Worm (Caenorhabditis elegans) whole organism, L4 larva: ENCODE data around the gene sre-54.
"Not testable (repeated sequence)": the region's sequence is repeated elsewhere in the genome, so short reads cannot be mapped to it uniquely, and the experiment has no call there.

Experiments used
- F49E8.2 ChIP-seq: sonication (generic microtip); optimal IDR thresholded peaks from 2 replicates; lab custom pipeline; 2016; ENCODE audit warnings: missing compliant biosample characterization, mild to moderate bottlenecking, missing genetic modification characterization, borderline replicate concordance
- Y105C5A.15 ChIP-seq: fragments of 200-800 bp; sonication (Bioruptor generic); IDR thresholded peaks from 2 replicates; pipeline ENCODE4 v1.3.6; 2022; ENCODE audit warnings: missing genetic modification characterization, missing compliant biosample characterization
- ZK546.5 ChIP-seq, 2 experiments: sonication (generic microtip); optimal IDR thresholded peaks; 2 replicates each; lab custom pipeline; 2017; ENCODE audit warnings: missing biosample characterization in 2 of 2, missing genetic modification characterization in 2 of 2
- aha-1 ChIP-seq: fragments of 150-350 bp; peaks from one replicate; lab custom pipeline; 2014; ENCODE audit warnings: missing biosample characterization, missing genetic modification characterization
- ama-1 ChIP-seq: fragments of 150-350 bp; optimal IDR thresholded peaks from 2 replicates; lab custom pipeline; 2014; ENCODE audit warnings: inconsistent platforms, mixed read lengths
- ceh-20 ChIP-seq: fragments of 200-800 bp; sonication (Bioruptor generic); IDR thresholded peaks from 2 replicates; pipeline ENCODE4 v1.3.6; 2022; ENCODE audit warnings: missing genetic modification reagents, missing genetic modification characterization, missing compliant biosample characterization
- ceh-28 ChIP-seq: fragments of 150-350 bp; optimal IDR thresholded peaks from 2 replicates; lab custom pipeline; 2014; ENCODE audit warnings: missing biosample characterization, missing genetic modification reagents, missing genetic modification characterization
- ceh-62 ChIP-seq: sonication (generic microtip); optimal IDR thresholded peaks from 2 replicates; lab custom pipeline; 2017; ENCODE audit warnings: missing biosample characterization, missing genetic modification characterization
- daf-16 ChIP-seq, 3 experiments: sonication (generic microtip); optimal IDR thresholded peaks; 2 replicates each; lab custom pipeline; 2016 to 2017; ENCODE audit warnings: missing genetic modification characterization in 3 of 3, missing genetic modification reagents in 3 of 3, mild to moderate bottlenecking in 2 of 3, missing compliant biosample characterization in 2 of 3, missing biosample characterization in 1 of 3, moderate library complexity in 1 of 3
- daf-8 ChIP-seq: fragments of 200-800 bp; sonication (Bioruptor generic); IDR thresholded peaks from 2 replicates; pipeline ENCODE4 v1.3.6; 2022; ENCODE audit warnings: missing genetic modification characterization, missing compliant biosample characterization
- dmd-6 ChIP-seq: fragments of 200-800 bp; sonication (Bioruptor generic); IDR thresholded peaks from 2 replicates; pipeline ENCODE4 v1.3.6; 2022; ENCODE audit warnings: missing genetic modification reagents, missing genetic modification characterization, missing compliant biosample characterization
- fkh-10 ChIP-seq: fragments of 150-350 bp; optimal IDR thresholded peaks from 2 replicates; lab custom pipeline; 2014; ENCODE audit warnings: missing biosample characterization, missing genetic modification reagents, missing genetic modification characterization
- hlh-11 ChIP-seq: fragments of 200-800 bp; sonication (Bioruptor generic); optimal IDR thresholded peaks from 2 replicates; lab custom pipeline; 2018; ENCODE audit warnings: mild to moderate bottlenecking, missing genetic modification characterization, missing compliant biosample characterization
- hmg-1.1 ChIP-seq: fragments of 200-800 bp; sonication (Bioruptor generic); IDR thresholded peaks from 2 replicates; pipeline ENCODE4 v1.3.6; 2022; ENCODE audit warnings: missing genetic modification reagents, missing genetic modification characterization, missing compliant biosample characterization
- lim-7 ChIP-seq: fragments of 200-800 bp; sonication (Bioruptor generic); IDR thresholded peaks from 2 replicates; pipeline ENCODE4 v1.3.6; 2022; ENCODE audit warnings: missing genetic modification characterization, missing compliant biosample characterization
- lin-1 ChIP-seq: fragments of 200-800 bp; sonication (Bioruptor generic); IDR thresholded peaks from 2 replicates; pipeline ENCODE4 v1.3.6; 2022; ENCODE audit warnings: missing genetic modification reagents, missing genetic modification characterization, missing compliant biosample characterization
- lin-15B ChIP-seq: fragments of 150-350 bp; sonication (generic microtip); optimal IDR thresholded peaks from 3 replicates; lab custom pipeline; 2014; ENCODE audit warnings: missing biosample characterization, missing genetic modification characterization
- lin-39 ChIP-seq: fragments of 150-350 bp; optimal IDR thresholded peaks from 2 replicates; lab custom pipeline; 2014; ENCODE audit warnings: missing biosample characterization, missing genetic modification reagents, missing genetic modification characterization
- lsy-2 ChIP-seq, 2 experiments: fragments of 150-350 bp in 1 of 2; sonication (generic microtip) in 1 of 2; optimal IDR thresholded peaks; 2 replicates each; lab custom pipeline; 2014 to 2017; ENCODE audit warnings: missing biosample characterization in 2 of 2, missing genetic modification characterization in 2 of 2
- mdl-1 ChIP-seq, 2 experiments: fragments of 150-350 bp in 1 of 2; sonication (generic microtip) in 1 of 2; optimal IDR thresholded peaks; 2 replicates each; lab custom pipeline; 2014 to 2017; ENCODE audit warnings: missing biosample characterization in 2 of 2, missing genetic modification characterization in 2 of 2
- nhr-111 ChIP-seq: fragments of 200-800 bp; sonication (Bioruptor generic); optimal IDR thresholded peaks from 2 replicates; lab custom pipeline; 2018; ENCODE audit warnings: mild to moderate bottlenecking, missing genetic modification characterization, missing compliant biosample characterization
- nhr-25 ChIP-seq: sonication (generic microtip); optimal IDR thresholded peaks from 2 replicates; lab custom pipeline; 2017; ENCODE audit warnings: missing genetic modification characterization, mild to moderate bottlenecking, missing compliant biosample characterization, antibody characterized with exemption, moderate library complexity, borderline replicate concordance; ENCODE audit not compliant: insufficient read depth
- nhr-76 ChIP-seq: fragments of 150-350 bp; optimal IDR thresholded peaks from 2 replicates; lab custom pipeline; 2014; ENCODE audit warnings: missing biosample characterization, missing genetic modification characterization
- pha-4 ChIP-seq, 2 experiments: fragments of 150-350 bp in 1 of 2; fragments of 200-800 bp in 1 of 2; sonication (Bioruptor generic) in 1 of 2; IDR thresholded peaks in 1 of 2; optimal IDR thresholded peaks in 1 of 2; 2 replicates each; pipeline versions ENCODE4 v1.3.6 to Lab custom; 2014 to 2022; ENCODE audit warnings: missing genetic modification characterization in 2 of 2, missing genetic modification reagents in 2 of 2, missing biosample characterization in 1 of 2, missing compliant biosample characterization in 1 of 2
- skn-1 ChIP-seq: fragments of 150-350 bp; optimal IDR thresholded peaks from 2 replicates; lab custom pipeline; 2014; ENCODE audit warnings: missing biosample characterization, missing genetic modification characterization
- snpc-1.2 ChIP-seq: fragments of 200-800 bp; sonication (Bioruptor generic); IDR thresholded peaks from 2 replicates; pipeline ENCODE4 v1.3.6; 2022; ENCODE audit warnings: missing genetic modification reagents, missing genetic modification characterization, missing compliant biosample characterization
- spr-1 ChIP-seq: sonication (generic microtip); optimal IDR thresholded peaks from 2 replicates; lab custom pipeline; 2016; ENCODE audit warnings: mild to moderate bottlenecking, missing genetic modification characterization, missing compliant biosample characterization
- unc-39 ChIP-seq: sonication (generic microtip); optimal IDR thresholded peaks from 2 replicates; lab custom pipeline; 2017; ENCODE audit warnings: missing biosample characterization, missing genetic modification characterization
- unc-62 ChIP-seq, 3 experiments: fragments of 150-350 bp in 1 of 3; sonication (generic microtip); optimal IDR thresholded peaks in 2 of 3; peaks in 1 of 3; 1 replicate in 1 of 3; 2 replicates in 2 of 3; lab custom pipeline; 2014 to 2017; ENCODE audit warnings: missing biosample characterization in 3 of 3, missing genetic modification characterization in 3 of 3, missing genetic modification reagents in 3 of 3, missing genotype in 1 of 3
- zip-11 ChIP-seq: fragments of 200-800 bp; sonication (Bioruptor generic); IDR thresholded peaks from 2 replicates; pipeline ENCODE4 v1.3.6; 2022; ENCODE audit warnings: missing genetic modification characterization, missing compliant biosample characterization

sre-54 gene

ce11 chrII:12301233-12301632, 31.5 kb upstream of the sre-54 start:
- TF ChIP-seq aha-1 (tag; lab: Kevin White, UChicago) (peak; percentile 42), dmd-6 (GFP tag; lab: Robert Waterston, UW) (no peak), ceh-28 (tag; lab: Kevin White, UChicago) (peak; percentile 96)

- TF ChIP-seq lin-39: no peak
- TF ChIP-seq spr-1 (tag; lab: Kevin White, UChicago): no peak
- TF ChIP-seq hlh-11 (tag; lab: Kevin White, UChicago): no peak
Observed at ce11 chrII:12302354-12302753, 30.4 kb upstream of the sre-54 start, which contains the start of gene C50E10.1. TSS of gene C50E10.1 (minus strand) at chrII:12302454.

DNA sequence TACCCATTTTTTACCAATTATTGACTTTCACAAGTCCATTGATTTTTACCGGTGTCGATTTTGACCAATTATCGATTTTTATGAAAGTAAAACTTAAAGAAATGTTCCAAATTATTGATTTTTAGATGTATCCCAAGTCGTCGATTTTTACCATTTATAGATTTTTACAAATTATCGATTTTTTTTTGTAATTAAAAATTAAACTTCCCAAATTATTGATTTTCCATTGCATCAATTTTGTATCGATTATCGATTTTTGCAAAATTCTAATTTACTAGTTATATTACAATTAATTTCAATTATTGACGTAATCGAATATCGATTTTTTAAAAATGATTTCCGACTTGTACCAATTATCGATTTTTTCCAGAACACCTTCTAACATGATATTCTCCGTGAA, 29.6 kb upstream of the sre-54 start, which contains the start of gene sre-50:
sre-50 (plus strand) TSS at position 384 of the 400 bp plus-strand sequence.
- TF ChIP-seq lin-15B (tag; lab: Kevin White, UChicago) (no peak), ceh-28 (tag; lab: Kevin White, UChicago) (peak; percentile 96)

DNA sequence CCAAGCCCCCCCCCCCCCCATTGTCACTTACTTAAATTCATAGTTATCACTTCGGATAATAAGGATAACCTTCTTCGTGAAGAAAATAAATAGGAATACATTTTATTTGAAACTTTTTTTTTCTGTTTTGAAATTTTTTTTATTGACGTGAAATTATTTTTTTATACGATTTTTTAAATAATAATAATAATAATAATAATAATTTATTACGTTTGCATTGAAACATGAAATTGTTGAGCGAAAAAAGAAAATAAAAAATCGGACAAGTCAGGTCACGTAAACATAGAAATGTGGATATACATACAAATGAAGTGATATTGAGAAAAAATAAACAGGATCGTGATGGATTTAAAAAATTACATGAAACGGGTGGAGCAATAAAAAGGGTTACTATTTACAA, 23.1 kb upstream of the sre-54 start, which contains the start of gene C50E10.2:
C50E10.2 (minus strand) TSS at position 101 of the 400 bp plus-strand sequence.
- TF ChIP-seq lsy-2 (tag; optimal IDR thresholded peaks at IDR 0.05; lab: Kevin White, UChicago) (no peak), hlh-11 (tag; lab: Kevin White, UChicago) (no peak), nhr-76 (no peak), Y105C5A.15 (GFP tag; lab: Robert Waterston, UW) (no peak), nhr-111 (GFP tag; lab: Kevin White, UChicago) (no peak), ZK546.5 (tag; optimal IDR thresholded peaks at IDR 0.05; lab: Kevin White, UChicago) (no peak), nhr-25 (tag; lab: Kevin White, UChicago) (no peak), daf-8 (GFP tag; lab: Robert Waterston, UW) (no peak), pha-4 (GFP tag; IDR thresholded peaks at IDR 0.05; lab: Robert Waterston, UW) (no peak), pha-4 (tag; optimal IDR thresholded peaks at IDR 0.05; lab: Kevin White, UChicago) (no peak), hmg-1.1 (GFP tag; lab: Robert Waterston, UW) (no peak), ceh-20 (GFP tag; lab: Robert Waterston, UW) (no peak), lin-1 (no peak)

ce11 chrII:12311560-12311959, 21.2 kb upstream of the sre-54 start, which contains the start of gene sre-51:
TSS of gene sre-51 (plus strand) at chrII:12311860.
- TF ChIP-seq skn-1 (tag; lab: Kevin White, UChicago) (no peak), lsy-2 (tag; optimal IDR thresholded peaks at IDR 0.05; lab: Kevin White, UChicago) (no peak), ceh-62 (no peak), hlh-11 (tag; lab: Kevin White, UChicago) (no peak), unc-62 (GFP tag; optimal IDR thresholded peaks at IDR 0.05 in 1 of 2; lab: Kevin White, UChicago) (no peak), unc-62 (tag; optimal IDR thresholded peaks at IDR 0.05; lab: Kevin White, UChicago) (no peak), zip-11 (GFP tag; lab: Robert Waterston, UW) (no peak), dmd-6 (GFP tag; lab: Robert Waterston, UW) (no peak), F49E8.2 (tag; lab: Kevin White, UChicago) (no peak), fkh-10 (GFP tag; lab: Kevin White, UChicago) (no peak), nhr-76 (no peak), mdl-1 (tag; optimal IDR thresholded peaks at IDR 0.05; lab: Kevin White, UChicago) (no peak), snpc-1.2 (GFP tag; lab: Robert Waterston, UW) (no peak), lim-7 (GFP tag; lab: Robert Waterston, UW) (no peak)

DNA sequence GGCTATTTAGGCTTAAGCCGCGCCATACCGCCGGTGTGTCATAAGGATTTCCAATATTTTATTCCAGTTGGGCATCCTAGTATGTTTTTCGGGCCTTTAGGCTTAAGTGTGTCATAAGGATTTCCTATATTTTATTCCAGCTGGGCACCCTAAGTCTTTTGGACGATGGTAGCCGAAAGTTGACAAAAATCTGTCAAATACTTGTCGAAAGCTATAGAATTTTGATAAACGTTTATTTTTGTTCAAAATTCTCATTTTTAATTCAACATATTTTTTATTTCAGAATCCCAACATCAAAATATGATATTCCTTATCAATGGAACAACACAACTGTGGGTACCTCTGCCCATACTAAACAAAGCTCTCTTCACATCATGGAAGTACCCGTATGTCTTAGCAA, 14.2 kb upstream of the sre-54 start, which contains the start of gene sre-49:
sre-49 (plus strand) TSS at position 301 of the 400 bp plus-strand sequence.
- not testable (repeated sequence) for TF ChIP-seq ama-1; daf-16 (GFP tag; optimal IDR thresholded peaks at IDR 0.05; lab: Kevin White, UChicago); daf-16 (tag; optimal IDR thresholded peaks at IDR 0.05; lab: Kevin White, UChicago); unc-39 (tag; lab: Kevin White, UChicago)
